Fruit fly (Drosophila melanogaster) whole organism, pupa: ENCODE data around the gene CG1910.

ENCODE experiments used
- CG10348 ChIP-seq: fragments of 200-800 bp; sonication (Bioruptor generic); IDR thresholded peaks from 2 replicates; pipeline ENCODE4 v1.3.6; 2022; ENCODE audit warnings: missing biosample characterization, missing genetic modification characterization
- CG12605 ChIP-seq: fragments of 200-800 bp; sonication (Bioruptor generic); IDR thresholded peaks from 2 replicates; pipeline ENCODE4 v1.3.6; 2022; ENCODE audit warnings: missing biosample characterization, missing genetic modification characterization
- CG13204 ChIP-seq: fragments of 200-800 bp; sonication (Bioruptor generic); optimal IDR thresholded peaks from 2 replicates; lab custom pipeline; 2018; ENCODE audit warnings: missing biosample characterization, mild to moderate bottlenecking, missing genetic modification characterization, moderate library complexity
- CG14655 ChIP-seq: fragments of 200-800 bp; sonication (Bioruptor generic); optimal IDR thresholded peaks from 3 replicates; lab custom pipeline; 2017; ENCODE audit warnings: mild to moderate bottlenecking, missing biosample characterization, missing genetic modification reagents, missing genetic modification characterization
- CG15710 ChIP-seq: fragments of 200-800 bp; sonication (Bioruptor generic); optimal IDR thresholded peaks from 2 replicates; lab custom pipeline; 2018; ENCODE audit warnings: missing biosample characterization, mild to moderate bottlenecking, missing genetic modification characterization, moderate library complexity
- CG17806 ChIP-seq: fragments of 200-800 bp; sonication (Bioruptor generic); optimal IDR thresholded peaks from 2 replicates; lab custom pipeline; 2018; ENCODE audit warnings: missing biosample characterization, mild to moderate bottlenecking, missing genetic modification characterization, moderate library complexity
- CG32121 ChIP-seq: fragments of 200-800 bp; sonication (Bioruptor generic); IDR thresholded peaks from 2 replicates; pipeline ENCODE4 v1.3.6; 2022; ENCODE audit warnings: missing biosample characterization, missing genetic modification characterization
- CG34367 ChIP-seq: fragments of 200-800 bp; sonication (Bioruptor generic); optimal IDR thresholded peaks from 2 replicates; lab custom pipeline; 2018; ENCODE audit warnings: missing biosample characterization, mild to moderate bottlenecking, missing genetic modification characterization
- CG4496 ChIP-seq: fragments of 200-800 bp; sonication (Bioruptor generic); IDR thresholded peaks from 3 replicates; pipeline ENCODE4 v1.3.6; 2022; ENCODE audit warnings: missing biosample characterization, missing genetic modification characterization
- CG8159 ChIP-seq: fragments of 200-800 bp; sonication (Bioruptor generic); optimal IDR thresholded peaks from 3 replicates; lab custom pipeline; 2018; ENCODE audit warnings: missing biosample characterization, mild to moderate bottlenecking, missing genetic modification characterization, moderate library complexity
- CG8301 ChIP-seq: fragments of 200-800 bp; sonication (Bioruptor generic); optimal IDR thresholded peaks from 2 replicates; lab custom pipeline; 2018; ENCODE audit warnings: missing biosample characterization, mild to moderate bottlenecking, missing genetic modification characterization
- CG9948 ChIP-seq: fragments of 200-800 bp; sonication (Bioruptor generic); optimal IDR thresholded peaks from 2 replicates; lab custom pipeline; 2018; ENCODE audit warnings: missing biosample characterization, mild to moderate bottlenecking, missing genetic modification characterization, moderate library complexity
- D1 ChIP-seq: fragments of 200-800 bp; sonication (Bioruptor generic); optimal IDR thresholded peaks from 2 replicates; lab custom pipeline; 2018; ENCODE audit warnings: missing biosample characterization, mild to moderate bottlenecking, missing genetic modification characterization, moderate library complexity
- EcR ChIP-seq: fragments of 200-800 bp; sonication (Bioruptor generic); optimal IDR thresholded peaks from 3 replicates; lab custom pipeline; 2019; ENCODE audit warnings: missing biosample characterization, missing genetic modification characterization, mild to moderate bottlenecking, moderate library complexity, missing genetic modification reagents
- Ets98B ChIP-seq: fragments of 200-800 bp; sonication (Bioruptor generic); IDR thresholded peaks from 2 replicates; pipeline ENCODE4 v1.3.6; 2022; ENCODE audit warnings: missing biosample characterization, missing genetic modification characterization
- Pif1A ChIP-seq: fragments of 200-800 bp; sonication (Bioruptor generic); optimal IDR thresholded peaks from 3 replicates; lab custom pipeline; 2016; ENCODE audit warnings: missing biosample characterization, missing genetic modification characterization
- Pif1B ChIP-seq: fragments of 200-800 bp; sonication (Bioruptor generic); optimal IDR thresholded peaks from 3 replicates; lab custom pipeline; 2016; ENCODE audit warnings: missing biosample characterization, missing genetic modification characterization
- Snoo ChIP-seq: fragments of 200-800 bp; sonication (Bioruptor generic); optimal IDR thresholded peaks from 3 replicates; lab custom pipeline; 2017; ENCODE audit warnings: missing biosample characterization, mild to moderate bottlenecking, missing genetic modification characterization, inconsistent platforms
- fd96Ca ChIP-seq: fragments of 200-800 bp; sonication (Bioruptor generic); IDR thresholded peaks from 3 replicates; pipeline ENCODE4 v1.3.6; 2022; ENCODE audit warnings: missing biosample characterization, missing genetic modification characterization
- gl ChIP-seq: fragments of 200-800 bp; sonication (Bioruptor generic); optimal IDR thresholded peaks from 2 replicates; lab custom pipeline; 2018; ENCODE audit warnings: missing biosample characterization, mild to moderate bottlenecking, missing genetic modification characterization
- rn ChIP-seq: fragments of 200-800 bp; sonication (Bioruptor generic); IDR thresholded peaks from 2 replicates; pipeline ENCODE4 v1.3.6; 2022; ENCODE audit warnings: missing biosample characterization, missing genetic modification characterization

Gene CG1910

DNA sequence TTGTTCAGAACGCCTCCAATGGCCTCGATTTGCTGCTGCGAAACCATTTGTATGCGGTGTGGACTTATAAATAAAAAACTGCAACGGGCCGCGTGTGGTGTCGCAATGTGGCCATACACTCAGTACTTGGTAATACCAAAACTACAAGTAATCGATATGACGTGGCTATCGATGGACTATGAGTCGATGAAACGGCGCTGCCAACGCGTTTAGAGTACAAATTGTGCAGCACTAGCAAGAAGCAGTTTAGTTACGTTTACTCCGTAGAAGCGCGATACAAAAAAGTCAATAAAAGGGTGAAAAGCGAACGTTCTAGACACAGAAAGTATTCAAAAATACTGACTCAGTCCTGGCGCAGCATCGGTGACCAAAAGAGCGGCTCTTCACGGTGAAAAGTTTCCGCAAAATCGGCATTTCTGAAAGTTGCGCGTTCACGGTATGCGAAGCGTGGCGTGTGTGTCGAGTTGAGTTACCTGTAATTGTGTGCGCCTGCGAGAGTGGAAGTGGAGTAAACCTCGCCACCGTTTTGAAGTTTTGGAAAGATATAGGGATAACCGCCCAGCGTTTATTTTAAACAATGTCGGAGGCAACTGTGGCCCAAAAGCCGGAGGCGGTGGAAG is at the start of gene CG1910, which contains the start of gene nero:
CG1910 (plus strand) TSS at position 215 of the 620 bp plus-strand sequence.
nero (minus strand) TSS at position 130 of the 620 bp plus-strand sequence.
- TF ChIP-seq Snoo (tag; lab: Kevin White, UChicago) = no peak
- TF ChIP-seq CG4496 (GFP tag; lab: Robert Waterston, UW) = no peak
- TF ChIP-seq CG8159 (tag; lab: Kevin White, UChicago) = no peak

DNA sequence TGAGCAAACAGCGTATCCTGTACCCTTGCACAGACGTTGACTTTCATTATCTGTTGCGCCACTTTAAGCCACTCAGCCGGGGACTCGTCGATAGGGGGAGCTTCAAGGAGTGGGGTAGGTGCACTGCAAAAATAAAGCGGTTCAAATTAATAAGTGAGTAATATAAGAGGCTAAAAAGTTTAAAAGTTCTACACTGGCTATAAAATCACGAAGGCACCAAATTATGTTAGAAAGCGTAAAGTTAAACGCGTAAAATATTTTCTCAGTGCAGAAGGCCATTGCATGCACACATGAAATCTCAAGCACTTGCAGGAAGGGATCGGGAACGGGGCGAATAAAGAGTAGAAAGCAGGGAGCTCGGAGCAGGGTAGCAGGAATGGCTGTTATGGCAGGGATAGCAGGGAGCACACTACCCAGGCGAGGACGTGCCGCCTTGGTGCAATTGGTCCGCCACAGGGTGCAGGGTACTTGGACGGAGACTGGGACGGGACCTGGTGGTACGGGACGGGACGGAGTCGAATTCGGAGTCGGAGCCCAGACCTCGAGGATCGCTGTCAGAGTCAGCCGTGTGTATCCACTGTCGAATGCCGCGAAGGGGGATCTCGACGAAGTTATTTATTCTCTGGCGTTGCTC is 49.2 kb upstream of the CG1910 start:
- TF ChIP-seq Snoo (tag; lab: Kevin White, UChicago) (peak; percentile 91), Pif1A (peak; percentile 85), CG34367 (tag; lab: Kevin White, UChicago) (peak; percentile 90), CG4496 (GFP tag; lab: Robert Waterston, UW) (peak; percentile 52; the same call in 1 of the 3 replicates), Ets98B (0 out of 2 replicates have a peak, but pooled peaks have one; percentile 20), rn (GFP tag; lab: Robert Waterston, UW) (no peak), CG10348 (no peak), D1 (tag; lab: Kevin White, UChicago) (peak; percentile 80), CG14655 (peak; percentile 78), CG17806 (peak; percentile 94), CG32121 (GFP tag; lab: Robert Waterston, UW) (no peak), CG13204 (peak; percentile 65), CG8301 (peak; percentile 50), EcR (GFP tag; lab: Kevin White, UChicago) (peak; percentile 29), CG15710 (peak; percentile 90), CG12605 (GFP tag; lab: Robert Waterston, UW) (peak; percentile 65), gl (peak; percentile 89), CG8159 (tag; lab: Kevin White, UChicago) (peak; percentile 95), fd96Ca (GFP tag; lab: Robert Waterston, UW) (peak; percentile 68; the same call in 2 of the 3 replicates), Pif1B (GFP tag; lab: Kevin White, UChicago) (peak; percentile 81), CG9948 (tag; lab: Kevin White, UChicago) (peak; percentile 91)
- TF ChIP-seq, all 21 proteins: peak for 18

- TF ChIP-seq CG10348 (no peak), CG15710 (peak; percentile 64), gl (peak; percentile 14), fd96Ca (GFP tag; lab: Robert Waterston, UW) (peak; percentile 72), CG8159 (tag; lab: Kevin White, UChicago) (peak; percentile 60), CG32121 (GFP tag; lab: Robert Waterston, UW) (0 out of 2 replicates have a peak, but pooled peaks have one; percentile 43), CG17806 (peak; percentile 71), CG12605 (GFP tag; lab: Robert Waterston, UW) (peak; percentile 78), CG13204 (peak; percentile 8), rn (GFP tag; lab: Robert Waterston, UW) (0 out of 2 replicates have a peak, but pooled peaks have one; percentile 32), CG34367 (tag; lab: Kevin White, UChicago) (peak; percentile 66), Pif1B (GFP tag; lab: Kevin White, UChicago) (peak; percentile 73), CG9948 (tag; lab: Kevin White, UChicago) (peak; percentile 81), Ets98B (peak; percentile 76), CG8301 (peak; percentile 91), EcR (GFP tag; lab: Kevin White, UChicago) (peak; percentile 92), CG14655 (peak; percentile 93), Snoo (tag; lab: Kevin White, UChicago) (no peak), D1 (tag; lab: Kevin White, UChicago) (no peak), CG4496 (GFP tag; lab: Robert Waterston, UW) (peak; percentile 84), Pif1A (peak; percentile 72)
These were observed 47.2 kb upstream of the CG1910 start for dm6 chr3R:31700212-31700611.

dm6 chr3R:31701934-31702333 is 45.5 kb upstream of the CG1910 start:
- no peak for TF ChIP-seq Pif1B (GFP tag; lab: Kevin White, UChicago)
- TF ChIP-seq CG4496 (GFP tag; lab: Robert Waterston, UW) = peak; percentile 77; the same call in 2 of the 3 replicates
- TF ChIP-seq EcR (GFP tag; lab: Kevin White, UChicago) = peak; percentile 54
- TF ChIP-seq gl = peak; percentile 29
- TF ChIP-seq CG9948 (tag; lab: Kevin White, UChicago) = no peak

- TF ChIP-seq rn (GFP tag; lab: Robert Waterston, UW) (no peak), CG9948 (tag; lab: Kevin White, UChicago) (no peak), CG10348 (no peak), Ets98B (no peak), CG15710 (no peak), CG8159 (tag; lab: Kevin White, UChicago) (peak; percentile 22), fd96Ca (GFP tag; lab: Robert Waterston, UW) (no peak), CG14655 (peak; percentile 20), CG17806 (peak; percentile 9), EcR (GFP tag; lab: Kevin White, UChicago) (peak; percentile 92)
These were observed 44.1 kb upstream of the CG1910 start for dm6 chr3R:31703370-31703769.
